Fruit fly (Drosophila melanogaster): ENCODE results near the gene CG7069.

- TF ChIP-seq CTCF (optimal IDR thresholded peaks at IDR 0.05) (no peak), CG8478 (optimal IDR thresholded peaks at IDR 0.05) (no peak)
These were observed 24.5 kb downstream of the CG7069 start for dm6 chr3R:22397068-22397700.

All from S2 (cell line).